Worm (Caenorhabditis elegans) whole organism, L4 larva: ENCODE results near the gene T24C12.4.

Experiments used
- F10B5.3 ChIP-seq: sonication (generic microtip); optimal IDR thresholded peaks from 2 replicates; lab custom pipeline; 2016; ENCODE audit warnings: mild to moderate bottlenecking, missing genetic modification characterization, missing compliant biosample characterization
- F26F4.8 ChIP-seq: fragments of 200-800 bp; sonication (Bioruptor generic); conservative IDR thresholded peaks from 2 replicates; pipeline ENCODE4 v1.3.6; 2022; ENCODE audit warnings: missing genetic modification characterization, missing compliant biosample characterization
- F37D6.2 ChIP-seq: sonication (generic microtip); optimal IDR thresholded peaks from 2 replicates; lab custom pipeline; 2016; ENCODE audit warnings: mild to moderate bottlenecking, missing genetic modification characterization, missing compliant biosample characterization
- T20F7.1 ChIP-seq: fragments of 200-800 bp; sonication (Bioruptor generic); optimal IDR thresholded peaks from 2 replicates; lab custom pipeline; 2018; ENCODE audit warnings: mild to moderate bottlenecking, missing genetic modification characterization, missing compliant biosample characterization
- ceh-32 ChIP-seq: sonication (generic microtip); optimal IDR thresholded peaks from 2 replicates; lab custom pipeline; 2016; ENCODE audit warnings: mild to moderate bottlenecking, missing genetic modification characterization, missing compliant biosample characterization; ENCODE audit not compliant: poor library complexity
- ctbp-1 ChIP-seq: fragments of 200-800 bp; sonication (Bioruptor generic); IDR thresholded peaks from 2 replicates; pipeline ENCODE4 v1.3.6; 2022; ENCODE audit warnings: missing genetic modification reagents, missing genetic modification characterization, missing compliant biosample characterization
- daf-19 ChIP-seq: fragments of 200-800 bp; sonication (Bioruptor generic); conservative IDR thresholded peaks from 2 replicates; pipeline ENCODE4 v1.3.6; 2022; ENCODE audit warnings: missing genetic modification characterization, missing compliant biosample characterization
- dve-1 ChIP-seq: sonication (generic microtip); optimal IDR thresholded peaks from 2 replicates; lab custom pipeline; 2017; ENCODE audit warnings: antibody characterized with exemption, mild to moderate bottlenecking, missing genetic modification characterization, missing compliant biosample characterization; ENCODE audit not compliant: insufficient read depth
- gei-8 ChIP-seq: fragments of 200-800 bp; sonication (Bioruptor generic); optimal IDR thresholded peaks from 2 replicates; lab custom pipeline; 2018; ENCODE audit warnings: mild to moderate bottlenecking, missing genetic modification characterization, missing compliant biosample characterization
- hlh-11 ChIP-seq: fragments of 200-800 bp; sonication (Bioruptor generic); optimal IDR thresholded peaks from 2 replicates; lab custom pipeline; 2018; ENCODE audit warnings: mild to moderate bottlenecking, missing genetic modification characterization, missing compliant biosample characterization
- hlh-30 ChIP-seq: sonication (generic microtip); optimal IDR thresholded peaks from 2 replicates; lab custom pipeline; 2017; ENCODE audit warnings: antibody characterized with exemption, mild to moderate bottlenecking, missing genetic modification characterization, missing compliant biosample characterization; ENCODE audit not compliant: insufficient read depth
- jun-1 ChIP-seq: fragments of 150-350 bp; optimal IDR thresholded peaks from 2 replicates; lab custom pipeline; 2014; ENCODE audit warnings: missing biosample characterization, missing genetic modification reagents, missing genetic modification characterization
- mes-2 ChIP-seq: sonication (generic microtip); optimal IDR thresholded peaks from 2 replicates; lab custom pipeline; 2016; ENCODE audit warnings: missing genotype, mild to moderate bottlenecking, missing genetic modification characterization, missing compliant biosample characterization; ENCODE audit not compliant: poor library complexity, severe bottlenecking
- mxl-3 ChIP-seq: fragments of 200-800 bp; sonication (Bioruptor generic); optimal IDR thresholded peaks from 2 replicates; lab custom pipeline; 2018; ENCODE audit warnings: mild to moderate bottlenecking, missing genetic modification characterization, missing compliant biosample characterization
- nhr-10 ChIP-seq: fragments of 150-350 bp; optimal IDR thresholded peaks from 2 replicates; lab custom pipeline; 2014; ENCODE audit warnings: missing biosample characterization, missing genetic modification characterization
- nhr-102 ChIP-seq: sonication (generic microtip); optimal IDR thresholded peaks from 2 replicates; lab custom pipeline; 2016; ENCODE audit warnings: mild to moderate bottlenecking, missing genetic modification characterization, moderate library complexity, missing compliant biosample characterization
- nhr-42 ChIP-seq: fragments of 200-800 bp; sonication (Bioruptor generic); IDR thresholded peaks from 2 replicates; pipeline ENCODE4 v1.3.6; 2022; ENCODE audit warnings: missing genetic modification characterization, missing compliant biosample characterization
- nhr-6 ChIP-seq: fragments of 150-350 bp; optimal IDR thresholded peaks from 2 replicates; lab custom pipeline; 2014; ENCODE audit warnings: missing biosample characterization, missing genetic modification characterization
- pqm-1 ChIP-seq: sonication (generic microtip); optimal IDR thresholded peaks from 2 replicates; lab custom pipeline; 2017; ENCODE audit warnings: missing biosample characterization, missing genetic modification characterization
- saeg-2 ChIP-seq: fragments of 200-800 bp; sonication (Bioruptor generic); IDR thresholded peaks from 2 replicates; pipeline ENCODE4 v1.3.6; 2022; ENCODE audit warnings: missing genetic modification reagents, missing genetic modification characterization, missing compliant biosample characterization
- set-16 ChIP-seq: fragments of 200-800 bp; sonication (Bioruptor generic); IDR thresholded peaks from 2 replicates; pipeline ENCODE4 v1.3.6; 2022; ENCODE audit warnings: missing genetic modification reagents, missing genetic modification characterization, missing compliant biosample characterization
- snpc-1.2 ChIP-seq: fragments of 200-800 bp; sonication (Bioruptor generic); IDR thresholded peaks from 2 replicates; pipeline ENCODE4 v1.3.6; 2022; ENCODE audit warnings: missing genetic modification reagents, missing genetic modification characterization, missing compliant biosample characterization
- zag-1 ChIP-seq: fragments of 150-350 bp; optimal IDR thresholded peaks from 2 replicates; lab custom pipeline; 2014; ENCODE audit warnings: missing biosample characterization, missing genetic modification characterization

The T24C12.4 gene

DNA sequence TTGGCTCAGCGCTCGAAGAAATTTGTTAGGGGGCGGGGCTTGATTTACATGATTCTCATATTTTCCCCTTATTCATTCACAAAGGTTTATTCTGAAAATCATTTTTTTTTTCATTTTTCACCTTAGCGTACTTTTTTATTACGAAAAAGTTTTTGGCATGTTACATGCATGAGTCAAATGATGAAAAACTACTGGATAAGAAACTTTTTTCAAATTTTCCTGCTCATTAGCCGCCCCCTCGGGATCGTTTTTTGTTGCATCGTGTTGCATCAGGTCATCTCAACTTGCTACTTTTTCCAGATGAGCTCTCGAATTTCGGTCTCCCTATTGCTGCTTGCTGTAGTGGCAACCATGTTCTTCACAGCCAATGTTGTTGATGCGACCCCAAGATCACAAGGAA lies 41.8 kb downstream of the T24C12.4 start, which contains the start of gene pdf-2:
pdf-2 (plus strand) TSS at position 301 of the 400 bp plus-strand sequence.
- TF ChIP-seq F37D6.2 (tag; lab: Kevin White, UChicago) (no peak), mes-2 (no peak), F10B5.3 (tag; lab: Kevin White, UChicago) (no peak), nhr-10 (tag; lab: Kevin White, UChicago) (no peak), ceh-32 (tag; lab: Kevin White, UChicago) (no peak), nhr-102 (no peak), ctbp-1 (no peak), nhr-42 (GFP tag; lab: Robert Waterston, UW) (no peak), set-16 (no peak)
- TF ChIP-seq, all 104 proteins: peak for 0

ce11 chrX:2157855-2158254 lies 47.0 kb downstream of the T24C12.4 start:
- TF ChIP-seq dve-1 (tag; lab: Kevin White, UChicago) (no peak), F26F4.8 (GFP tag; lab: Robert Waterston, UW) (no peak), snpc-1.2 (GFP tag; lab: Robert Waterston, UW) (no peak), hlh-11 (tag; lab: Kevin White, UChicago) (peak; percentile 20), mxl-3 (GFP tag; lab: Kevin White, UChicago) (peak; percentile 45), gei-8 (no peak), daf-19 (GFP tag; lab: Robert Waterston, UW) (no peak), jun-1 (tag; lab: Kevin White, UChicago) (no peak), nhr-6 (tag; lab: Kevin White, UChicago) (no peak), zag-1 (tag; lab: Kevin White, UChicago) (no peak), mes-2 (no peak), pqm-1 (tag; lab: Kevin White, UChicago) (peak; percentile 11), T20F7.1 (no peak), hlh-30 (tag; lab: Kevin White, UChicago) (peak; percentile 23), saeg-2 (GFP tag; lab: Robert Waterston, UW) (no peak)
